Worm (Caenorhabditis elegans) whole organism, late embryonic: ENCODE results near the gene Y46C8AL.11.

ENCODE experiments used
- C38D4.7 ChIP-seq: fragments of 200-800 bp; sonication (Bioruptor generic); optimal IDR thresholded peaks from 2 replicates; lab custom pipeline; 2018; ENCODE audit warnings: mild to moderate bottlenecking, missing genetic modification characterization, moderate library complexity, missing compliant biosample characterization
- F13H6.1 ChIP-seq: sonication (generic microtip); optimal IDR thresholded peaks from 2 replicates; lab custom pipeline; 2016; ENCODE audit warnings: missing genetic modification characterization, missing compliant biosample characterization
- K02D7.2 ChIP-seq: sonication (generic microtip); optimal IDR thresholded peaks from 2 replicates; lab custom pipeline; 2017; ENCODE audit warnings: mild to moderate bottlenecking, missing genetic modification characterization, missing compliant biosample characterization
- T23F11.4 ChIP-seq: fragments of 200-800 bp; sonication (Bioruptor generic); optimal IDR thresholded peaks from 2 replicates; lab custom pipeline; 2018; ENCODE audit warnings: mild to moderate bottlenecking, missing genetic modification characterization, missing compliant biosample characterization
- Y22D7AL.16 ChIP-seq: sonication (generic microtip); optimal IDR thresholded peaks from 2 replicates; lab custom pipeline; 2016; ENCODE audit warnings: missing genetic modification characterization, missing compliant biosample characterization
- ahr-1 ChIP-seq: sonication (generic microtip); optimal IDR thresholded peaks from 2 replicates; lab custom pipeline; 2016; ENCODE audit warnings: missing genetic modification characterization, missing compliant biosample characterization
- ama-1 ChIP-seq: fragments of 150-350 bp; optimal IDR thresholded peaks from 2 replicates; lab custom pipeline; 2014
- ceh-14 ChIP-seq: sonication (generic microtip); optimal IDR thresholded peaks from 2 replicates; lab custom pipeline; 2016; ENCODE audit warnings: missing genotype, missing genetic modification characterization, missing compliant biosample characterization
- ceh-19 ChIP-seq: fragments of 200-800 bp; sonication (Bioruptor generic); optimal IDR thresholded peaks from 2 replicates; lab custom pipeline; 2018; ENCODE audit warnings: mild to moderate bottlenecking, missing genetic modification characterization, missing compliant biosample characterization
- ceh-2 ChIP-seq: sonication (generic microtip); optimal IDR thresholded peaks from 2 replicates; lab custom pipeline; 2016; ENCODE audit warnings: missing genotype, missing genetic modification characterization, missing compliant biosample characterization
- ceh-45 ChIP-seq: fragments of 200-800 bp; sonication (Bioruptor generic); IDR thresholded peaks from 2 replicates; pipeline ENCODE4 v1.3.6; 2022; ENCODE audit warnings: missing genetic modification reagents, missing genetic modification characterization, missing compliant biosample characterization
- ceh-48 ChIP-seq: sonication (generic microtip); optimal IDR thresholded peaks from 2 replicates; lab custom pipeline; 2016; ENCODE audit warnings: missing genetic modification characterization, inconsistent platforms, missing compliant biosample characterization
- ceh-9 ChIP-seq: sonication (generic microtip); optimal IDR thresholded peaks from 2 replicates; lab custom pipeline; 2016; ENCODE audit warnings: mild to moderate bottlenecking, missing genetic modification characterization, inconsistent platforms, missing compliant biosample characterization
- che-1 ChIP-seq: sonication (generic microtip); optimal IDR thresholded peaks from 2 replicates; lab custom pipeline; 2016; ENCODE audit warnings: mild to moderate bottlenecking, missing genetic modification characterization, missing compliant biosample characterization
- elt-2 ChIP-seq: sonication (generic microtip); optimal IDR thresholded peaks from 2 replicates; lab custom pipeline; 2016; ENCODE audit warnings: missing genetic modification reagents, missing genetic modification characterization, missing compliant biosample characterization
- eyg-1 ChIP-seq: sonication (generic microtip); optimal IDR thresholded peaks from 2 replicates; lab custom pipeline; 2016; ENCODE audit warnings: missing genotype, missing genetic modification characterization, missing compliant biosample characterization
- fax-1 ChIP-seq: sonication (generic microtip); optimal IDR thresholded peaks from 2 replicates; lab custom pipeline; 2016; ENCODE audit warnings: missing genotype, missing genetic modification characterization, missing compliant biosample characterization
- gmeb-2 ChIP-seq: sonication (generic microtip); optimal IDR thresholded peaks from 2 replicates; lab custom pipeline; 2016; ENCODE audit warnings: missing genetic modification characterization, inconsistent platforms, missing compliant biosample characterization
- hlh-13 ChIP-seq: fragments of 200-800 bp; sonication (Bioruptor generic); optimal IDR thresholded peaks from 2 replicates; lab custom pipeline; 2018; ENCODE audit warnings: mild to moderate bottlenecking, missing genetic modification characterization, missing compliant biosample characterization
- hlh-15 ChIP-seq: sonication (generic microtip); optimal IDR thresholded peaks from 2 replicates; lab custom pipeline; 2016; ENCODE audit warnings: missing genetic modification characterization, missing compliant biosample characterization
- hlh-30 ChIP-seq: sonication (generic microtip); optimal IDR thresholded peaks from 2 replicates; lab custom pipeline; 2017; ENCODE audit warnings: antibody characterized with exemption, missing genetic modification characterization, missing compliant biosample characterization; ENCODE audit not compliant: insufficient read depth
- hlh-6 ChIP-seq: sonication (generic microtip); optimal IDR thresholded peaks from 2 replicates; lab custom pipeline; 2016; ENCODE audit warnings: missing genotype, missing genetic modification characterization, missing compliant biosample characterization
- hlh-8 ChIP-seq: sonication (generic microtip); optimal IDR thresholded peaks from 2 replicates; lab custom pipeline; 2016; ENCODE audit warnings: missing genotype, missing genetic modification characterization, missing compliant biosample characterization
- nhr-11 ChIP-seq: fragments of 150-350 bp; optimal IDR thresholded peaks from 2 replicates; lab custom pipeline; 2014; ENCODE audit warnings: missing biosample characterization, missing genetic modification characterization
- odd-2 ChIP-seq: sonication (generic microtip); optimal IDR thresholded peaks from 2 replicates; lab custom pipeline; 2017; ENCODE audit warnings: antibody characterized with exemption, mild to moderate bottlenecking, missing genetic modification characterization, missing compliant biosample characterization
- pax-1 ChIP-seq: fragments of 150-350 bp; optimal IDR thresholded peaks from 2 replicates; lab custom pipeline; 2014; ENCODE audit warnings: missing biosample characterization, missing genetic modification characterization
- pha-4 ChIP-seq: fragments of 150-350 bp; optimal IDR thresholded peaks from 2 replicates; lab custom pipeline; 2018; ENCODE audit warnings: missing biosample characterization, missing genetic modification reagents, missing genetic modification characterization
- pqm-1 ChIP-seq: sonication (generic microtip); optimal IDR thresholded peaks from 2 replicates; lab custom pipeline; 2016; ENCODE audit warnings: missing genetic modification characterization, missing compliant biosample characterization
- pros-1 ChIP-seq: fragments of 150-350 bp; optimal IDR thresholded peaks from 2 replicates; lab custom pipeline; 2014; ENCODE audit warnings: missing biosample characterization, missing genetic modification reagents, missing genetic modification characterization
- sox-2 ChIP-seq: fragments of 200-800 bp; sonication (Bioruptor generic); IDR thresholded peaks from 2 replicates; pipeline ENCODE4 v1.3.6; 2022; ENCODE audit warnings: missing genetic modification reagents, missing genetic modification characterization, missing compliant biosample characterization
- sox-4 ChIP-seq: sonication (generic microtip); optimal IDR thresholded peaks from 2 replicates; lab custom pipeline; 2017; ENCODE audit warnings: mild to moderate bottlenecking, missing genetic modification characterization, inconsistent platforms, missing compliant biosample characterization
- tbx-7 ChIP-seq: sonication (generic microtip); optimal IDR thresholded peaks from 2 replicates; lab custom pipeline; 2016; ENCODE audit warnings: missing genotype, missing genetic modification characterization, missing compliant biosample characterization
- ttx-3 ChIP-seq: sonication (generic microtip); optimal IDR thresholded peaks from 2 replicates; lab custom pipeline; 2016; ENCODE audit warnings: missing genetic modification reagents, missing genetic modification characterization, missing compliant biosample characterization
- unc-3 ChIP-seq, 2 experiments: fragments of 200-800 bp in 1 of 2; sonication (Bioruptor generic) in 1 of 2; sonication (generic microtip) in 1 of 2; conservative IDR thresholded peaks in 1 of 2; optimal IDR thresholded peaks in 1 of 2; 2 replicates each; pipeline versions ENCODE4 v1.3.6 to Lab custom; 2016 to 2022; ENCODE audit warnings: missing compliant biosample characterization in 2 of 2, missing genetic modification characterization in 2 of 2, missing genetic modification reagents in 1 of 2
- unc-42 ChIP-seq: sonication (generic microtip); optimal IDR thresholded peaks from 2 replicates; lab custom pipeline; 2016; ENCODE audit warnings: missing genotype, missing genetic modification characterization, missing compliant biosample characterization
- unc-86 ChIP-seq: sonication (generic microtip); optimal IDR thresholded peaks from 2 replicates; lab custom pipeline; 2016; ENCODE audit warnings: missing genetic modification characterization, missing compliant biosample characterization
- zip-5 ChIP-seq: sonication (generic microtip); optimal IDR thresholded peaks from 2 replicates; lab custom pipeline; 2016; ENCODE audit warnings: missing genetic modification characterization, missing compliant biosample characterization
- ztf-16 ChIP-seq: sonication (generic microtip); optimal IDR thresholded peaks from 2 replicates; lab custom pipeline; 2017; ENCODE audit warnings: missing genetic modification characterization, missing compliant biosample characterization

Y46C8AL.11 gene

ce11 chrIV:3904620-3905019 lies 38.5 kb upstream of the Y46C8AL.11 start, which contains the start of gene F56D6.21:
TSS of gene F56D6.21 (plus strand) at chrIV:3904920.
- no peak for TF ChIP-seq pros-1 (tag; lab: Kevin White, UChicago)
- no peak for TF ChIP-seq tbx-7 (tag; lab: Kevin White, UChicago)
- TF ChIP-seq T23F11.4 = no peak
- no peak for TF ChIP-seq unc-86 (tag; lab: Kevin White, UChicago)
- no peak for TF ChIP-seq ceh-2 (tag; lab: Kevin White, UChicago)
- no peak for TF ChIP-seq eyg-1 (tag; lab: Kevin White, UChicago)
- TF ChIP-seq K02D7.2 (tag; lab: Kevin White, UChicago) = no peak
- TF ChIP-seq pqm-1 = no peak
- no peak for TF ChIP-seq ama-1 (lab: Kevin White, UChicago)
- no peak for TF ChIP-seq gmeb-2 (tag; lab: Kevin White, UChicago)
- TF ChIP-seq zip-5 (tag; lab: Kevin White, UChicago) = no peak
- no peak for TF ChIP-seq hlh-30 (tag; lab: Kevin White, UChicago)
- no peak for TF ChIP-seq che-1 (tag; lab: Kevin White, UChicago)

ce11 chrIV:3906393-3906792 lies 36.7 kb upstream of the Y46C8AL.11 start, which contains the start of gene F56D6.11:
TSS of gene F56D6.11 (minus strand) at chrIV:3906493.
- no peak for TF ChIP-seq sox-4 (tag; lab: Kevin White, UChicago)
- no peak for TF ChIP-seq ceh-9 (tag; lab: Kevin White, UChicago)
- TF ChIP-seq pqm-1 = no peak
- TF ChIP-seq hlh-30 (tag; lab: Kevin White, UChicago) = no peak
- no peak for TF ChIP-seq F13H6.1 (tag; lab: Kevin White, UChicago)
- no peak for TF ChIP-seq sox-2 (GFP tag; lab: Robert Waterston, UW)
- no peak for TF ChIP-seq pax-1 (tag; lab: Kevin White, UChicago)
- no peak for TF ChIP-seq elt-2 (tag; lab: Kevin White, UChicago)
- TF ChIP-seq unc-42 (tag; lab: Kevin White, UChicago) = no peak
- no peak for TF ChIP-seq ceh-45 (GFP tag; lab: Robert Waterston, UW)
- TF ChIP-seq zip-5 (tag; lab: Kevin White, UChicago) = no peak
- no peak for TF ChIP-seq C38D4.7 (GFP tag; lab: Kevin White, UChicago)
- TF ChIP-seq ceh-19 (GFP tag; lab: Kevin White, UChicago) = no peak
- TF ChIP-seq odd-2 (tag; lab: Kevin White, UChicago) = no peak
- TF ChIP-seq K02D7.2 (tag; lab: Kevin White, UChicago) = no peak
- no peak for TF ChIP-seq ceh-14 (tag; lab: Kevin White, UChicago)

ce11 chrIV:3907506-3908188 lies 35.5 kb upstream of the Y46C8AL.11 start, which contains the start of the genes F56D6.22 and F56D6.12:
TSS of gene F56D6.22 (minus strand) at chrIV:3907606.
TSS of gene F56D6.12 (plus strand) at chrIV:3908138.
- TF ChIP-seq ttx-3 (tag; lab: Kevin White, UChicago) (no peak), Y22D7AL.16 (tag; lab: Kevin White, UChicago) (no peak), hlh-6 (tag; lab: Kevin White, UChicago) (no peak), elt-2 (tag; lab: Kevin White, UChicago) (no peak), unc-3 (GFP tag; conservative IDR thresholded peaks at IDR 0.05; lab: Robert Waterston, UW) (no peak), unc-3 (tag; optimal IDR thresholded peaks at IDR 0.05; lab: Kevin White, UChicago) (no peak), ceh-48 (tag; lab: Kevin White, UChicago) (no peak), hlh-13 (no peak), hlh-15 (tag; lab: Kevin White, UChicago) (no peak), sox-4 (tag; lab: Kevin White, UChicago) (no peak), hlh-8 (tag; lab: Kevin White, UChicago) (no peak), ahr-1 (tag; lab: Kevin White, UChicago) (no peak), pha-4 (no peak), fax-1 (no peak), ceh-45 (GFP tag; lab: Robert Waterston, UW) (no peak), ztf-16 (no peak), nhr-11 (tag; lab: Kevin White, UChicago) (no peak), hlh-30 (tag; lab: Kevin White, UChicago) (no peak), tbx-7 (tag; lab: Kevin White, UChicago) (no peak), odd-2 (tag; lab: Kevin White, UChicago) (no peak)
- TF ChIP-seq, all 69 proteins: peak for 0
